Fruit fly (Drosophila melanogaster) whole organism, embryonic: ENCODE data around the gene Nca.

Source experiments
- CG1529 ChIP-seq: fragments of 200-800 bp; sonication (Bioruptor generic); optimal IDR thresholded peaks from 3 replicates; lab custom pipeline; 2018; ENCODE audit warnings: missing biosample characterization, missing genetic modification characterization
- CG18764 ChIP-seq: fragments of 200-800 bp; sonication (Bioruptor generic); optimal IDR thresholded peaks from 3 replicates; lab custom pipeline; 2016; ENCODE audit warnings: missing biosample characterization, missing genetic modification characterization
- CG32772 ChIP-seq: fragments of 200-800 bp; sonication (Bioruptor generic); IDR thresholded peaks from 2 replicates; pipeline ENCODE4 v1.3.6; 2022; ENCODE audit warnings: missing biosample characterization, missing genetic modification characterization
- CG4282 ChIP-seq: fragments of 200-800 bp; sonication (Bioruptor generic); optimal IDR thresholded peaks from 2 replicates; lab custom pipeline; 2016; ENCODE audit warnings: missing biosample characterization, missing genetic modification characterization
- Dfd ChIP-seq, 2 experiments: fragments of >200 bp; optimal IDR thresholded peaks; 2 replicates each; lab custom pipeline; 2017; ENCODE audit warnings: missing biosample characterization in 2 of 2, missing genetic modification characterization in 2 of 2
- amos ChIP-seq: fragments of 200-800 bp; sonication (Bioruptor generic); IDR thresholded peaks from 2 replicates; pipeline ENCODE4 v1.3.6; 2022; ENCODE audit warnings: missing biosample characterization, missing genetic modification characterization; ENCODE audit not compliant: partially characterized antibody
- lola ChIP-seq, 3 experiments: fragments of >200 bp in 2 of 3; fragments of 200-800 bp in 1 of 3; sonication (Bioruptor generic) in 1 of 3; optimal IDR thresholded peaks; 2 replicates each; lab custom pipeline; 2017 to 2019; ENCODE audit warnings: missing biosample characterization in 3 of 3, missing genetic modification characterization in 3 of 3, mild to moderate bottlenecking in 1 of 3, moderate library complexity in 1 of 3
- sqz ChIP-seq: fragments of 200-800 bp; sonication (Bioruptor generic); optimal IDR thresholded peaks from 3 replicates; lab custom pipeline; 2018; ENCODE audit warnings: missing biosample characterization, mild to moderate bottlenecking, missing genetic modification characterization

dm6 chr3L:19951035-19951434 lies 40.7 kb upstream of the Nca start, which contains the start of gene CG32219:
- no peak for TF ChIP-seq amos (GFP tag; lab: Robert Waterston, UW)
- TF ChIP-seq lola (GFP tag; optimal IDR thresholded peaks at IDR 0.05; lab: Kevin White, UChicago): no peak
- TF ChIP-seq CG4282 (GFP tag; lab: Kevin White, UChicago): no peak
- TF ChIP-seq CG1529: no peak
- no peak for TF ChIP-seq Dfd (GFP tag; optimal IDR thresholded peaks at IDR 0.05; lab: Kevin White, UChicago)
- no peak for TF ChIP-seq sqz (GFP tag; lab: Kevin White, UChicago)
- TF ChIP-seq CG18764 (GFP tag; lab: Kevin White, UChicago): no peak
- no peak for TF ChIP-seq CG32772 (GFP tag; lab: Robert Waterston, UW)
